Worm (Caenorhabditis elegans) whole organism, late embryonic: ENCODE measurements around the gene cyp-14A3.

ENCODE experiments used
- ceh-19 ChIP-seq: fragments of 200-800 bp; sonication (Bioruptor generic); optimal IDR thresholded peaks from 2 replicates; lab custom pipeline; 2018; ENCODE audit warnings: mild to moderate bottlenecking, missing genetic modification characterization, missing compliant biosample characterization
- elt-2 ChIP-seq: sonication (generic microtip); optimal IDR thresholded peaks from 2 replicates; lab custom pipeline; 2016; ENCODE audit warnings: missing genetic modification reagents, missing genetic modification characterization, missing compliant biosample characterization

DNA sequence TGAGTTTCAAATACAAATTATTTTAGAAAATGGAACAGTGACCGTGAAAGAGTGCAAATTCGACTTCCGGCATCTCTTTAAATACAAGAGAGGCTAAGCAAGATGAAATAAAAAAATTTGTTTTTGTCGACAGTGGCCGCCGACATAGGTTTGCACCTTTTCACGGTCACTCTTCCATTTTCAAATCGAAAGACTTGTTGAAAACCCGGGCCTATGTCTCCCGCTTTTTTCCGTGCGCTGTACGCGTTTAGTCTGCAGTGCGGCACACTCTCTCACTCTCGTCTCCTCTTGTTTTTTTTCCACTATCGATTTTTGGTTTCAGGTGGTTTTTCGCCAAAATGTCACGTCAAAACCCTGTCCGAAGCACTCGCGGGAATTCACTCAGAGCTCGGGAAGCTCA is 28.9 kb downstream of the cyp-14A3 start, which contains the start of gene hpl-1:
- TF ChIP-seq elt-2 (no peak), ceh-19 (no peak)
